Worm (Caenorhabditis elegans) whole organism, L3 larva: ENCODE data around the gene srv-28.

ENCODE experiments used
- R02D3.7 ChIP-seq: fragments of 150-350 bp; optimal IDR thresholded peaks from 2 replicates; lab custom pipeline; 2014; ENCODE audit warnings: missing biosample characterization, missing genetic modification characterization
- ama-1 ChIP-seq: fragments of 150-350 bp; optimal IDR thresholded peaks from 2 replicates; lab custom pipeline; 2018
- ceh-28 ChIP-seq: fragments of 150-350 bp; optimal IDR thresholded peaks from 2 replicates; lab custom pipeline; 2014; ENCODE audit warnings: missing biosample characterization, missing genetic modification reagents, missing genetic modification characterization
- ceh-9 ChIP-seq: sonication (generic microtip); optimal IDR thresholded peaks from 2 replicates; lab custom pipeline; 2018; ENCODE audit warnings: missing biosample characterization, missing genetic modification characterization
- daf-12 ChIP-seq: fragments of 150-350 bp; optimal IDR thresholded peaks from 2 replicates; lab custom pipeline; 2014; ENCODE audit warnings: missing biosample characterization, missing genetic modification reagents, missing genetic modification characterization
- egl-27 ChIP-seq: sonication (generic microtip); optimal IDR thresholded peaks from 4 replicates; lab custom pipeline; 2017; ENCODE audit warnings: missing biosample characterization, missing genetic modification reagents, missing genetic modification characterization
- elt-1 ChIP-seq: fragments of 150-350 bp; optimal IDR thresholded peaks from 2 replicates; lab custom pipeline; 2014; ENCODE audit warnings: missing biosample characterization, missing genetic modification characterization
- elt-2 ChIP-seq: sonication (generic microtip); optimal IDR thresholded peaks from 2 replicates; lab custom pipeline; 2016; ENCODE audit warnings: missing genetic modification reagents, mild to moderate bottlenecking, missing genetic modification characterization, missing compliant biosample characterization
- elt-3 ChIP-seq, 3 experiments: fragments of 150-350 bp in 1 of 3; sonication (generic microtip) in 2 of 3; optimal IDR thresholded peaks; 2 replicates in 2 of 3; 4 replicates in 1 of 3; lab custom pipeline; 2014 to 2017; ENCODE audit warnings: missing biosample characterization in 3 of 3, missing genetic modification characterization in 3 of 3
- eor-1 ChIP-seq, 2 experiments: fragments of 150-350 bp; optimal IDR thresholded peaks; 2 replicates each; lab custom pipeline; 2014 to 2018; ENCODE audit warnings: missing biosample characterization in 2 of 2, missing genetic modification characterization in 2 of 2
- fkh-10 ChIP-seq: sonication (generic microtip); optimal IDR thresholded peaks from 2 replicates; lab custom pipeline; 2017; ENCODE audit warnings: missing biosample characterization, missing genetic modification reagents, missing genetic modification characterization
- fkh-2 ChIP-seq: fragments of 150-350 bp; optimal IDR thresholded peaks from 2 replicates; lab custom pipeline; 2014; ENCODE audit warnings: missing biosample characterization, missing genetic modification reagents, missing genetic modification characterization
- fos-1 ChIP-seq: fragments of 150-350 bp; optimal IDR thresholded peaks from 2 replicates; lab custom pipeline; 2014; ENCODE audit warnings: missing biosample characterization, missing genetic modification characterization
- hmg-11 ChIP-seq: sonication (generic microtip); optimal IDR thresholded peaks from 2 replicates; lab custom pipeline; 2016; ENCODE audit warnings: missing genetic modification characterization, missing compliant biosample characterization
- jun-1 ChIP-seq: fragments of 150-350 bp; optimal IDR thresholded peaks from 2 replicates; lab custom pipeline; 2014; ENCODE audit warnings: missing biosample characterization, missing genetic modification reagents, missing genetic modification characterization
- nfya-1 ChIP-seq: sonication (generic microtip); optimal IDR thresholded peaks from 2 replicates; lab custom pipeline; 2017; ENCODE audit warnings: missing genetic modification characterization, mild to moderate bottlenecking, missing compliant biosample characterization, antibody characterized with exemption, moderate library complexity; ENCODE audit not compliant: insufficient read depth
- nhr-12 ChIP-seq: fragments of 150-350 bp; optimal IDR thresholded peaks from 2 replicates; lab custom pipeline; 2014; ENCODE audit warnings: missing biosample characterization, missing genetic modification characterization
- nhr-23 ChIP-seq: fragments of 150-350 bp; optimal IDR thresholded peaks from 2 replicates; lab custom pipeline; 2014; ENCODE audit warnings: missing biosample characterization, missing genetic modification reagents, missing genetic modification characterization
- nhr-237 ChIP-seq: fragments of 150-350 bp; optimal IDR thresholded peaks from 2 replicates; lab custom pipeline; 2014; ENCODE audit warnings: missing biosample characterization, missing genetic modification characterization
- nhr-25 ChIP-seq: sonication (generic microtip); optimal IDR thresholded peaks from 2 replicates; lab custom pipeline; 2017; ENCODE audit warnings: missing biosample characterization, missing genetic modification characterization
- nhr-43 ChIP-seq: sonication (generic microtip); optimal IDR thresholded peaks from 2 replicates; lab custom pipeline; 2016; ENCODE audit warnings: mild to moderate bottlenecking, missing genetic modification characterization, missing compliant biosample characterization; ENCODE audit not compliant: poor library complexity, severe bottlenecking
- nhr-67 ChIP-seq: fragments of 150-350 bp; optimal IDR thresholded peaks from 2 replicates; lab custom pipeline; 2014; ENCODE audit warnings: missing biosample characterization, missing genetic modification characterization
- nhr-76 ChIP-seq: fragments of 150-350 bp; sonication (generic microtip); optimal IDR thresholded peaks from 5 replicates; lab custom pipeline; 2014; ENCODE audit warnings: missing biosample characterization, missing genetic modification characterization
- nhr-77 ChIP-seq: fragments of 150-350 bp; optimal IDR thresholded peaks from 2 replicates; lab custom pipeline; 2014; ENCODE audit warnings: missing biosample characterization, missing genetic modification characterization
- pha-4 ChIP-seq: fragments of 150-350 bp; optimal IDR thresholded peaks from 2 replicates; lab custom pipeline; 2014; ENCODE audit warnings: missing biosample characterization, missing genetic modification reagents, missing genetic modification characterization
- pqm-1 ChIP-seq: fragments of 150-350 bp; optimal IDR thresholded peaks from 2 replicates; lab custom pipeline; 2017; ENCODE audit warnings: missing biosample characterization, missing genetic modification characterization, inconsistent platforms
- sea-2 ChIP-seq: fragments of 150-350 bp; sonication (generic microtip); optimal IDR thresholded peaks from 4 replicates; lab custom pipeline; 2014; ENCODE audit warnings: missing biosample characterization, missing genetic modification reagents, missing genetic modification characterization
- skn-1 ChIP-seq: fragments of 150-350 bp; optimal IDR thresholded peaks from 2 replicates; lab custom pipeline; 2014; ENCODE audit warnings: missing biosample characterization, missing genetic modification characterization
- snpc-4 ChIP-seq: fragments of 150-350 bp; optimal IDR thresholded peaks from 2 replicates; lab custom pipeline; 2014; ENCODE audit warnings: missing biosample characterization, missing genetic modification characterization
- tbx-2 ChIP-seq: sonication (generic microtip); optimal IDR thresholded peaks from 2 replicates; lab custom pipeline; 2016; ENCODE audit warnings: mild to moderate bottlenecking, missing genetic modification characterization, missing compliant biosample characterization
- unc-39 ChIP-seq: sonication (generic microtip); optimal IDR thresholded peaks from 4 replicates; lab custom pipeline; 2017; ENCODE audit warnings: missing biosample characterization, missing genetic modification characterization
- unc-62 ChIP-seq: fragments of 150-350 bp; sonication (generic microtip); optimal IDR thresholded peaks from 4 replicates; lab custom pipeline; 2014; ENCODE audit warnings: missing biosample characterization, missing genetic modification reagents, missing genetic modification characterization
- zag-1 ChIP-seq: fragments of 150-350 bp; optimal IDR thresholded peaks from 2 replicates; lab custom pipeline; 2014; ENCODE audit warnings: missing biosample characterization, missing genetic modification characterization
- ztf-4 ChIP-seq: fragments of 150-350 bp; optimal IDR thresholded peaks from 2 replicates; lab custom pipeline; 2014; ENCODE audit warnings: missing biosample characterization, missing genetic modification characterization

The srv-28 gene

DNA sequence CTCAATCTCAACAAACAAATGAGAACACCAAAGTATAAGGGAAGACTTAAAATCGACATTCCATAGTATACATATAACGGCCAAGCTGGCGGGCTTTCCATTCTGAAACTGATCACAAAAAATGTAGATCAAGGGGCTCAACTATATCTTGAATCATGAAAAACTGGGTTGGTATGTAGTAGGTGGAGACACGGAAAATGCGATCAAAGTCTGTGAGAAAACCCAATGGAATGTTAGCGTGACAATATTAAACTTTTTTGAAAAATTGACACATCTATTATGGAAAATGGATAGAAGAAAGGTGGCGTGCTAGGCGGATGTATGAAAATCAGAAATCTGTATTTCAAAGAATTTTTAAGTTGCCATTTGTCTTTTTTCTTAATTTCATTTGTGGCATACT lies at the start of gene srv-28:
TSS of gene srv-28 (minus strand) at position 101 of the 400 bp plus-strand sequence.
- TF ChIP-seq nhr-237 (tag; lab: Kevin White, UChicago) (no peak), ceh-9 (no peak), elt-3 (tag; optimal IDR thresholded peaks at IDR 0.05; lab: Kevin White, UChicago) (no peak), nhr-67 (tag; lab: Kevin White, UChicago) (no peak), pha-4 (tag; lab: Kevin White, UChicago) (no peak), nhr-43 (tag; lab: Kevin White, UChicago) (no peak), nhr-12 (tag; lab: Kevin White, UChicago) (no peak), hmg-11 (tag; lab: Kevin White, UChicago) (no peak), tbx-2 (no peak), ztf-4 (tag; lab: Kevin White, UChicago) (no peak), unc-39 (tag; lab: Kevin White, UChicago) (no peak), daf-12 (tag; lab: Kevin White, UChicago) (no peak), elt-1 (tag; lab: Kevin White, UChicago) (no peak), snpc-4 (tag; lab: Kevin White, UChicago) (no peak), fkh-10 (no peak), skn-1 (tag; lab: Kevin White, UChicago) (no peak), nhr-23 (tag; lab: Kevin White, UChicago) (no peak)

DNA sequence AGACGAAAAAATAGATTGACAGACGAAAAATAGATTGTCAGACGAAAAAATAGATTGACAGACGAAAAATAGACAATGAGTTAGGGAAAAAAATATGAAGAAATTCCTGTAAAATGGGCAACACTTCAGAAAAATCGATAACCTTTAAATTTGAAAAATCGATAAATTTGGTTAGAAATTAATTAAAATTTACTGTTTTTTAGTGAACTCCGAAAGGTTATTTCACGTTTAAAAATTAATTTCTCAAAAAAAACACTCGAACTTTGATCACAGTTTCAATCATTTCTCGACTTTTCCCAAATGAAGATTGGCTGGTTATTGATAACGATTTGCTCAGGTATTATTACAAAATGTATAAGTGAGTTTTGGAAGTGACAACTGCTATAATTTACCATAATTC lies 44.3 kb upstream of the srv-28 start, which contains the start of gene csp-2:
TSS of gene csp-2 (plus strand) at position 301 of the 400 bp plus-strand sequence.
- TF ChIP-seq R02D3.7 (tag; lab: Kevin White, UChicago) (no peak), jun-1 (tag; lab: Kevin White, UChicago) (no peak), pqm-1 (tag; lab: Kevin White, UChicago) (no peak), egl-27 (tag; lab: Kevin White, UChicago) (no peak), nhr-76 (tag; lab: Kevin White, UChicago) (no peak), tbx-2 (no peak), pha-4 (tag; lab: Kevin White, UChicago) (no peak), elt-3 (tag; optimal IDR thresholded peaks at IDR 0.05; lab: Kevin White, UChicago) (no peak), nhr-237 (tag; lab: Kevin White, UChicago) (no peak), snpc-4 (tag; lab: Kevin White, UChicago) (no peak), fos-1 (tag; lab: Kevin White, UChicago) (no peak), nfya-1 (no peak), nhr-77 (tag; lab: Kevin White, UChicago) (no peak), unc-62 (no peak), nhr-25 (no peak), zag-1 (tag; lab: Kevin White, UChicago) (no peak), ama-1 (lab: Kevin White, UChicago) (no peak)

DNA sequence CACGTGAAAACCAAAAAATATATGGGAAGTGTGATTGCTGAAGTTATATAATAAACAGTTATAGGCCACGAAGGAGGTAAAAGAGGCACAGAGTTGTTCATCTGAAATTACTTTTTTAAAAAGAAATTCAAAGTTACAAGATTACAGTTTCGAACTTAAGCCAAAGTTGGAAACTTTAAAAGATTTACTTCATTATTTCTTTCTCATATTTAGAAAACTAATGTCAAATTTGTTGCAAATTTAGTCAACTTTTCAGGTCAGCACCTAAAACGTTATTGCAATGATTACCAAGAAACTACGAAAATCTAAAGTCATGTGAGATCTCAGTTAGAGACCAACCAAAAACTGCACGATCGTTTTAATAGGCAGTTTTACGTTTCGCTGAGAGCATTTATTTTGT lies 40.5 kb upstream of the srv-28 start, which contains the start of gene srv-25:
TSS of gene srv-25 (minus strand) at position 101 of the 400 bp plus-strand sequence.
- TF ChIP-seq unc-39 (tag; lab: Kevin White, UChicago) (no peak), nhr-12 (tag; lab: Kevin White, UChicago) (no peak), eor-1 (tag; optimal IDR thresholded peaks at IDR 0.05; lab: Kevin White, UChicago) (no peak), elt-2 (tag; lab: Kevin White, UChicago) (no peak), skn-1 (tag; lab: Kevin White, UChicago) (no peak), ztf-4 (tag; lab: Kevin White, UChicago) (no peak), sea-2 (GFP tag; lab: Kevin White, UChicago) (no peak), ceh-28 (tag; lab: Kevin White, UChicago) (no peak), egl-27 (tag; lab: Kevin White, UChicago) (no peak), fos-1 (tag; lab: Kevin White, UChicago) (no peak), ceh-9 (no peak)

DNA sequence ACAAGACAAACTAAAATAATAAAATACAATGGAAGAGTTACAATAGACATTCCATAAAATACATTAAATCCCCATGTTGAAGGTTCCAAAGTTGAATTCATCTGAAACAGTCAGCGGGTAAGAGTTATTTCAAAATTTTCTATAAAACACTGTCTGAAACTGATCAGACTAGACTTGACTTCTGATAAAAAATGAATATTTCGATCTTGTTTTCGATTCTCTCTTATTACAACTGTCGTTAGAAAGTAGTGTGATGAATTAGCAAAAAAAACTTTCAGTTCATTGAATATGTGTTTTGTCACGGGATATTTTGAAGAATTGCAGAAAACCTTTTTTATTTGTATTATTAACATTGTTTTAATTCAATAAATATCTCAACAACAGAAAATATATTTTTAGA lies 38.6 kb upstream of the srv-28 start, which contains the start of gene srv-26:
TSS of gene srv-26 (minus strand) at position 101 of the 400 bp plus-strand sequence.
- TF ChIP-seq nhr-237 (tag; lab: Kevin White, UChicago): no peak
- TF ChIP-seq fos-1 (tag; lab: Kevin White, UChicago): no peak
- TF ChIP-seq fkh-10: no peak
- TF ChIP-seq nhr-12 (tag; lab: Kevin White, UChicago): no peak
- no peak for TF ChIP-seq ama-1 (lab: Kevin White, UChicago)
- no peak for TF ChIP-seq pha-4 (tag; lab: Kevin White, UChicago)
- no peak for TF ChIP-seq daf-12 (tag; lab: Kevin White, UChicago)
- TF ChIP-seq ceh-9: no peak
- TF ChIP-seq hmg-11 (tag; lab: Kevin White, UChicago): no peak
- no peak for TF ChIP-seq pqm-1 (tag; lab: Kevin White, UChicago)
- TF ChIP-seq zag-1 (tag; lab: Kevin White, UChicago): no peak
- no peak for TF ChIP-seq fkh-2
